Worm (Caenorhabditis elegans) whole organism, midembryonic: ENCODE results near the gene srx-8.

Source experiments
- T22C8.4 ChIP-seq: fragments of 200-800 bp; sonication (Bioruptor generic); IDR thresholded peaks from 2 replicates; pipeline ENCODE4 v1.3.6; 2022; ENCODE audit warnings: missing genetic modification characterization, missing compliant biosample characterization
- cog-1 ChIP-seq: sonication (generic microtip); optimal IDR thresholded peaks from 2 replicates; lab custom pipeline; 2016; ENCODE audit warnings: missing genetic modification characterization, missing compliant biosample characterization
- flt-1 ChIP-seq: fragments of 200-800 bp; sonication (Bioruptor generic); IDR thresholded peaks from 2 replicates; pipeline ENCODE4 v1.3.6; 2022; ENCODE audit warnings: missing genetic modification characterization, missing compliant biosample characterization
- klf-2 ChIP-seq: fragments of 200-800 bp; sonication (Bioruptor generic); conservative IDR thresholded peaks from 2 replicates; pipeline ENCODE4 v1.3.6; 2022; ENCODE audit warnings: missing genetic modification reagents, missing genetic modification characterization, missing compliant biosample characterization
- med-1 ChIP-seq: sonication (generic microtip); optimal IDR thresholded peaks from 2 replicates; lab custom pipeline; 2017; ENCODE audit warnings: missing genetic modification characterization, mild to moderate bottlenecking, missing compliant biosample characterization, antibody characterized with exemption, missing genetic modification reagents; ENCODE audit not compliant: insufficient read depth
- ref-1 ChIP-seq: fragments of 200-800 bp; sonication (Bioruptor generic); conservative IDR thresholded peaks from 2 replicates; pipeline ENCODE4 v1.3.6; 2022; ENCODE audit warnings: missing genetic modification reagents, missing genetic modification characterization, missing compliant biosample characterization
- tab-1 ChIP-seq: fragments of 200-800 bp; sonication (Bioruptor generic); IDR thresholded peaks from 2 replicates; pipeline ENCODE4 v1.3.6; 2022; ENCODE audit warnings: missing genetic modification characterization, missing compliant biosample characterization
- ztf-23 ChIP-seq: fragments of 200-800 bp; sonication (Bioruptor generic); IDR thresholded peaks from 2 replicates; pipeline ENCODE4 v1.3.6; 2022; ENCODE audit warnings: missing genetic modification reagents, missing genetic modification characterization, missing compliant biosample characterization
- ztf-29 ChIP-seq: fragments of 200-800 bp; sonication (Bioruptor generic); IDR thresholded peaks from 2 replicates; pipeline ENCODE4 v1.3.6; 2022; ENCODE audit warnings: missing genetic modification reagents, missing genetic modification characterization, missing compliant biosample characterization

The srx-8 gene

ce11 chrV:587818-588217 lies 31.9 kb upstream of the srx-8 start, which contains the start of gene K06H6.1:
Gene K06H6.1, plus strand, starts transcription at chrV:588118.
- TF ChIP-seq ref-1 (GFP tag; lab: Robert Waterston, UW) (no peak), ztf-23 (no peak), cog-1 (no peak)

DNA sequence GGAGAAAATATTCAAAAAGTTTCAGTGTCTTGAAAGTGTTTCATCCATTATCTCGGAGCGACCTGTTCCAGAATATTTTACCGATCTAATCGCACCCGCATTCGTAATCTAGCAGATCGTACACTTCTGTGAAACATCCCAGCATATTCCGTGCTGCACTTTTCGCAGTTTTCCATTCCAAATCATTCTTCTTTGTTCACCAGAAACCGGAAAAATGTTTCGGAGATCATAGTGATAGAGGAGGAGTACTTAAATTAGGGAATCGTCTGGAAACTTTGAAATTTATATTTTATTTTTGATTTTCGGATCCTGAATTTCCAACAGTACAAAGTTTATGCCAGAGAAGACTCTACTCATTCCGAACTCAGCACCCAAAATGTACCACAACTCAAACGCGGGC lies 29.5 kb upstream of the srx-8 start, which contains the start of gene K06H6.2:
Gene K06H6.2 (plus strand): TSS at position 301 of the 400 bp plus-strand sequence.
- TF ChIP-seq ztf-29 (no peak), med-1 (no peak), cog-1 (no peak), ztf-23 (no peak), T22C8.4 (GFP tag; lab: Robert Waterston, UW) (no peak), klf-2 (GFP tag; lab: Robert Waterston, UW) (no peak), flt-1 (GFP tag; lab: Robert Waterston, UW) (no peak), tab-1 (no peak), ref-1 (GFP tag; lab: Robert Waterston, UW) (no peak)

ce11 chrV:581616-582015 lies 25.7 kb upstream of the srx-8 start, which contains the start of gene nstp-7:
Gene nstp-7, plus strand, starts transcription at chrV:581916.
- TF ChIP-seq T22C8.4 (GFP tag; lab: Robert Waterston, UW), result no peak
- TF ChIP-seq klf-2 (GFP tag; lab: Robert Waterston, UW), result no peak
- no peak for TF ChIP-seq flt-1 (GFP tag; lab: Robert Waterston, UW)
- no peak for TF ChIP-seq ztf-23
- TF ChIP-seq ref-1 (GFP tag; lab: Robert Waterston, UW), result no peak

ce11 chrV:578977-579376 lies 23.0 kb upstream of the srx-8 start, which contains the start of gene K06H6.4:
Gene K06H6.4, plus strand, starts transcription at chrV:579277.
- TF ChIP-seq med-1 (no peak), ref-1 (GFP tag; lab: Robert Waterston, UW) (no peak), flt-1 (GFP tag; lab: Robert Waterston, UW) (no peak), T22C8.4 (GFP tag; lab: Robert Waterston, UW) (no peak), klf-2 (GFP tag; lab: Robert Waterston, UW) (no peak), ztf-23 (no peak), ztf-29 (no peak), tab-1 (no peak), cog-1 (no peak)

ce11 chrV:576918-577317 lies 21.0 kb upstream of the srx-8 start:
- TF ChIP-seq klf-2 (GFP tag; lab: Robert Waterston, UW) (no peak), flt-1 (GFP tag; lab: Robert Waterston, UW) (no peak), ref-1 (GFP tag; lab: Robert Waterston, UW) (no peak), cog-1 (no peak), T22C8.4 (GFP tag; lab: Robert Waterston, UW) (no peak), tab-1 (no peak), med-1 (no peak), ztf-29 (no peak), ztf-23 (no peak)

DNA sequence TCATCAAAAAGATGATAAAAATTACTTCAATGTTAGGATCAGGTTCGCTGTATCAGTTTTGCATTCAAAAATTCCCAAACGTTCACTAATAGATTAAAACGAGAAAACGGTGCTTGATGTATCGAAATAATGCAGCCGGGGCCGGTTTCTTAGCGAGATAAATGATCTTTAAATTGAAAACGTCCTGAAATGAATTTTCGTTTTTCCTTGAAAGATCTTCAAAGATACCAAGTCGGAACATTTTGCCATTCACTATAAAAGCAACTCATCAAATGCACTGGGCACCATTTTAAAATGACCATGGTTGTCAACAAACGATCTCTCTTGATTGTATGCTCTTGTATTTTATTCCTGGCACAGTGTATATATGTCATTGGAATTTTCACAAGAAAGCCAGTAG lies 20.1 kb upstream of the srx-8 start, which contains the start of gene K06H6.5:
Gene K06H6.5 (plus strand): TSS at position 301 of the 400 bp plus-strand sequence.
- no peak for TF ChIP-seq klf-2 (GFP tag; lab: Robert Waterston, UW)
- no peak for TF ChIP-seq T22C8.4 (GFP tag; lab: Robert Waterston, UW)
- no peak for TF ChIP-seq ztf-23
- TF ChIP-seq med-1, result no peak
- TF ChIP-seq ztf-29, result no peak
- no peak for TF ChIP-seq cog-1
- no peak for TF ChIP-seq tab-1
- TF ChIP-seq flt-1 (GFP tag; lab: Robert Waterston, UW), result no peak
- no peak for TF ChIP-seq ref-1 (GFP tag; lab: Robert Waterston, UW)

- no peak for TF ChIP-seq ztf-29
- no peak for TF ChIP-seq cog-1
- TF ChIP-seq med-1, result no peak
- no peak for TF ChIP-seq klf-2 (GFP tag; lab: Robert Waterston, UW)
- TF ChIP-seq T22C8.4 (GFP tag; lab: Robert Waterston, UW), result no peak
Observed at ce11 chrV:574639-575038, 18.7 kb upstream of the srx-8 start, which contains the start of gene C14C6.13. Gene C14C6.13, minus strand, starts transcription at chrV:574739.

DNA sequence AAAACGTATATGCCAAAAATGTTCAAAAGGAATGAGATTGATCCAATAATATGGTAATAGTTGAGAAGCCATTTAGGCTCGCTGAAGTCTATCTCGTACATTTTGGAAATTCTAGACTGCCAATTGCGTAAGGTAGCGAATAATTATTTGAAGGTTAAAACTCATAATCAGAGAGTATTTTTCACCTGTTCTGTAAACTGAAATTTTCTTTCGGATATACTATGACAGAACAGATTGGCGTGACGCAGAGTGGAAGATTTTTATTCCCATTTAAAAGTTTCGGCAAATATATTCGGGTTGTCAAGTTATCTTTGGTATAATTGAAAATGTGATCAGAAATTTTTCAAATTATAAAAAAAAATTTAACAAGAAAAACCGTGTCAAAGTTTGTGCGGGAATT lies 12.2 kb upstream of the srx-8 start, which contains the start of gene sri-72:
Gene sri-72 (minus strand): TSS at position 101 of the 400 bp plus-strand sequence.
- TF ChIP-seq klf-2 (GFP tag; lab: Robert Waterston, UW), result no peak
- TF ChIP-seq ztf-23, result no peak
- no peak for TF ChIP-seq med-1
- no peak for TF ChIP-seq ztf-29
- TF ChIP-seq ref-1 (GFP tag; lab: Robert Waterston, UW), result no peak
- TF ChIP-seq flt-1 (GFP tag; lab: Robert Waterston, UW), result no peak
- no peak for TF ChIP-seq T22C8.4 (GFP tag; lab: Robert Waterston, UW)
- TF ChIP-seq cog-1, result no peak
- TF ChIP-seq tab-1, result no peak

DNA sequence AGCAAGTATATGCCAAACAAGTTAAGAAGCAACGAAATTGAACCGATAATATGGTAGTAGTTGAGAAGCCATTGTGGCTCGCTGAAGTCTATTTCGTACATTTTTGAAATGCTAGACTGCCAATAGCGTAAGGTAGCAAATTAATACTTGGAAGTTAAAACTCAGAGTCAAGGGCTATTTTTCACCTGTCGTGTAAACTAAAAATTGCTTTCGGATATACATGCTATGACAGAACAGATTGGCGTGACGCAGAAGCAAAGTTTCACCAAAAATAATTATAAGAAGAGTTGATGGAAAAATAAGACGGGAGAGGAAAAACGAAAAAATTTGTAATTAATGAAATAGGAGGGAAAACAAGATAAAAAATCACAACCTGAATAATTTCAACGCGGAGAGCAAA lies 10.0 kb upstream of the srx-8 start, which contains the start of gene sri-73:
Gene sri-73 (minus strand): TSS at position 101 of the 400 bp plus-strand sequence.
- TF ChIP-seq tab-1, result no peak
- TF ChIP-seq med-1, result no peak
- TF ChIP-seq ref-1 (GFP tag; lab: Robert Waterston, UW), result no peak
- TF ChIP-seq T22C8.4 (GFP tag; lab: Robert Waterston, UW), result no peak
- no peak for TF ChIP-seq ztf-29
- no peak for TF ChIP-seq klf-2 (GFP tag; lab: Robert Waterston, UW)
- TF ChIP-seq ztf-23, result no peak
- TF ChIP-seq cog-1, result no peak
- no peak for TF ChIP-seq flt-1 (GFP tag; lab: Robert Waterston, UW)

DNA sequence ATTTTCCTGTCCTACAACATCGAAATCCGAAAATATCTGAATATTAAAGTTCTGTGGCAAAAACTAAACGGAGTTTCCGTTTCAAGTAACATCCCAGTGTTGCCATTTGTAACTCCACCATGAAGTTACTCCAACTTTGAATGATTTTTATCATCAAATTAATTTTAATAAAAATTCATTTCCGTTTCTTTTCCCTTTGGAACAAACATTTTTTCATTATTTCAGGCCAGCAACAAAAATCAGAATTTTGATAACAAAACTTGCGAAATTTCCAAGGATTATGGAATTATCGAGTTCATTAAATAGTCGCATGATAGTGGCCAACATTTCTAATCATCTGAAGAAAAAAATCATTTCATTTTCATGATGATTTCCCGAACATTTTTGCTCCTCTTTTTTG lies 6.9 kb upstream of the srx-8 start, which contains the start of gene C14C6.2:
Gene C14C6.2 (plus strand): TSS at position 301 of the 400 bp plus-strand sequence.
- TF ChIP-seq T22C8.4 (GFP tag; lab: Robert Waterston, UW) (no peak), med-1 (no peak), klf-2 (GFP tag; lab: Robert Waterston, UW) (no peak), ztf-29 (no peak), ref-1 (GFP tag; lab: Robert Waterston, UW) (no peak), flt-1 (GFP tag; lab: Robert Waterston, UW) (no peak), tab-1 (no peak), cog-1 (no peak)

- TF ChIP-seq T22C8.4 (GFP tag; lab: Robert Waterston, UW) (no peak), cog-1 (no peak), ztf-29 (no peak), tab-1 (no peak), med-1 (no peak), ref-1 (GFP tag; lab: Robert Waterston, UW) (no peak), klf-2 (GFP tag; lab: Robert Waterston, UW) (no peak), flt-1 (GFP tag; lab: Robert Waterston, UW) (no peak), ztf-23 (no peak)
Observed at ce11 chrV:559940-560339, 4.0 kb upstream of the srx-8 start, which contains the start of gene srx-7. Gene srx-7, plus strand, starts transcription at chrV:560195.
